Worm (Caenorhabditis elegans): ENCODE results near the gene Y24D9B.1.
"Not testable (repeated sequence)": the region's sequence is repeated elsewhere in the genome, so short reads cannot be mapped to it uniquely, and the experiment has no call there.

Gene Y24D9B.1

ce11 chrIV:4338217-4338616, 21.1 kb downstream of the Y24D9B.1 start:
- TF ChIP-seq elt-1 (tag; optimal IDR thresholded peaks at IDR 0.05; ENCODE audit: borderline replicate concordance, insufficient read depth) (peak; percentile 70), nhr-12 (tag; optimal IDR thresholded peaks at IDR 0.05) (no peak)

- no peak for TF ChIP-seq lsy-2 (tag; optimal IDR thresholded peaks at IDR 0.05)
- TF ChIP-seq zip-8 (tag; optimal IDR thresholded peaks at IDR 0.05): no peak
- no peak for TF ChIP-seq ztf-11 (tag; optimal IDR thresholded peaks at IDR 0.05)
- no peak for TF ChIP-seq flh-1 (GFP tag; optimal IDR thresholded peaks at IDR 0.05)
- TF ChIP-seq snpc-4 (tag; optimal IDR thresholded peaks at IDR 0.05): no peak
- no peak for TF ChIP-seq nhr-2 (tag; optimal IDR thresholded peaks at IDR 0.05)
- no peak for TF ChIP-seq unc-62 (GFP tag; optimal IDR thresholded peaks at IDR 0.05)
- no peak for TF ChIP-seq unc-120 (tag; optimal IDR thresholded peaks at IDR 0.05; ENCODE audit: poor library complexity, severe bottlenecking)
- TF ChIP-seq ham-2 (GFP tag; optimal IDR thresholded peaks at IDR 0.05): no peak
- TF ChIP-seq mab-5 (tag; optimal IDR thresholded peaks at IDR 0.05): no peak
- TF ChIP-seq lin-32 (GFP tag; optimal IDR thresholded peaks at IDR 0.05): no peak
- no peak for TF ChIP-seq sptf-1 (tag; optimal IDR thresholded peaks at IDR 0.05)
- no peak for TF ChIP-seq drap-1 (GFP tag; optimal IDR thresholded peaks at IDR 0.05)
- TF ChIP-seq lin-13 (tag; optimal IDR thresholded peaks at IDR 0.05): no peak
- TF ChIP-seq unc-39 (tag; optimal IDR thresholded peaks at IDR 0.05): no peak
- TF ChIP-seq blmp-1 (tag; optimal IDR thresholded peaks at IDR 0.05): no peak
- TF ChIP-seq nhr-76 (tag; optimal IDR thresholded peaks at IDR 0.05): no peak
- no peak for TF ChIP-seq cnd-1 (tag; optimal IDR thresholded peaks at IDR 0.05)
These were observed 27.7 kb downstream of the Y24D9B.1 start for ce11 chrIV:4344828-4345227.

ce11 chrIV:4346512-4346911, 29.4 kb downstream of the Y24D9B.1 start, which contains the start of gene oac-52:
Gene oac-52, minus strand, starts transcription at chrIV:4346612.
- TF ChIP-seq drap-1 (GFP tag; optimal IDR thresholded peaks at IDR 0.05) (no peak), snpc-4 (tag; optimal IDR thresholded peaks at IDR 0.05) (no peak), bed-3 (GFP tag; optimal IDR thresholded peaks at IDR 0.05) (no peak)

DNA sequence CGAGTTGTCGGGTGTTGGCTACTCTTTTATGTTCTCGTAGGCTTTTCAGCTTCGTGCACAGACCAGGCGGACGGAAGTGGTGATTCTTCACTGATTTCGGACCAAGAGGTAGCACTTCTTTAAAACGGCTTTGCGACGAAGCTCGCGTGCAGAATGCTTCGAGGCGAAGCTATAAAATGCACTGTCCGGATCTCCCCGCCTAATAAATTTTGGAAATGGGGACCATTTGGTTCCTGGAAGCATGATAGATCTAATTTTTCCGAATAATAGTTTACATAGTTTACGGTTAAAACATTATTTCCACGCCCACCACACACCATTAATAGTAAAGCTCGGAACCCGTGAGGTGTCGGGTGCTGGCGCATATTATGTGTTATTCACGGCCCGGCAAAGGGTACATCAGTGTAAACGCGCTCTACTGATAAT, 30.4 kb downstream of the Y24D9B.1 start:
- TF ChIP-seq flh-1 (GFP tag; optimal IDR thresholded peaks at IDR 0.05): no peak
- no peak for TF ChIP-seq sem-2 (GFP tag; optimal IDR thresholded peaks at IDR 0.05)
- TF ChIP-seq cnd-1 (tag; optimal IDR thresholded peaks at IDR 0.05): no peak
- no peak for TF ChIP-seq ham-2 (GFP tag; optimal IDR thresholded peaks at IDR 0.05)
- no peak for TF ChIP-seq lsy-2 (tag; optimal IDR thresholded peaks at IDR 0.05)
- no peak for TF ChIP-seq snpc-4 (tag; optimal IDR thresholded peaks at IDR 0.05)
- TF ChIP-seq nhr-28 (tag; optimal IDR thresholded peaks at IDR 0.05): no peak
- TF ChIP-seq ceh-83 (GFP tag; optimal IDR thresholded peaks at IDR 0.05): no peak
- TF ChIP-seq M03D4.4 (tag; optimal IDR thresholded peaks at IDR 0.05): no peak
- TF ChIP-seq lin-13 (tag; optimal IDR thresholded peaks at IDR 0.05): no peak
- TF ChIP-seq pha-4 (tag; optimal IDR thresholded peaks at IDR 0.05): no peak
- TF ChIP-seq ztf-11 (tag; optimal IDR thresholded peaks at IDR 0.05): no peak

- TF ChIP-seq bed-3 (GFP tag; optimal IDR thresholded peaks at IDR 0.05); zip-8 (tag; optimal IDR thresholded peaks at IDR 0.05); sptf-1 (tag; optimal IDR thresholded peaks at IDR 0.05): not testable (repeated sequence)
These were observed 31.0 kb downstream of the Y24D9B.1 start, which contains the start of gene W03B1.5 for ce11 chrIV:4348146-4348545. Gene W03B1.5, plus strand, starts transcription at chrIV:4348446.

DNA sequence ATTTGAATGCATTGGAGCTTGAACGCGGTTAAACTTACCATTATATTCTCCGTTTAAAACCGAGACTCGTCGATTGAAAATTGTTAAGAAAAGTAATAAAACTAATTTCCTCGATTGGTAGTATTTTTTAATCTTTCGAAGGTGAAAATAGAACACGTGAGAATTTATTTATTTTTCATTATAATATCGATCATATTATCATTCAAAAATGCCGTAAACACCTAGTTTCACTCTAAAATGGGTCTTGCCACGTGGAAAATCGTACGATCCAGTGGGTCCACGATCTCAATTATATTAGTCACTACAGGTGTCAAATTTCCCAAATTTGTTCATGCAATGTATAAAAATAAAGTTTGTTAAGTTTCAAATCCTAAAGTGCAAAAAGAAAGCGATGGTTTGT, 39.7 kb downstream of the Y24D9B.1 start, which contains the start of gene W03B1.9:
Gene W03B1.9, minus strand, starts transcription at position 101 of the 400 bp plus-strand sequence.
- TF ChIP-seq blmp-1 (tag; optimal IDR thresholded peaks at IDR 0.05) (no peak), ceh-83 (GFP tag; optimal IDR thresholded peaks at IDR 0.05) (no peak), unc-120 (tag; optimal IDR thresholded peaks at IDR 0.05; ENCODE audit: poor library complexity, severe bottlenecking) (no peak), ceh-43 (GFP tag; optimal IDR thresholded peaks at IDR 0.05) (no peak), cnd-1 (tag; optimal IDR thresholded peaks at IDR 0.05) (no peak), nhr-76 (tag; optimal IDR thresholded peaks at IDR 0.05) (no peak), mep-1 (tag; optimal IDR thresholded peaks at IDR 0.05) (no peak), elt-3 (tag; optimal IDR thresholded peaks at IDR 0.05) (no peak), ceh-39 (tag; optimal IDR thresholded peaks at IDR 0.05) (no peak), bed-3 (GFP tag; optimal IDR thresholded peaks at IDR 0.05) (no peak), unc-62 (GFP tag; optimal IDR thresholded peaks at IDR 0.05) (no peak), pha-4 (tag; optimal IDR thresholded peaks at IDR 0.05) (no peak), drap-1 (GFP tag; optimal IDR thresholded peaks at IDR 0.05) (no peak)

Data from whole organism, mixed stage, embryonic.